Worm (Caenorhabditis elegans): ENCODE data around the gene efhc-1.

ce11 chrX:10396509-10397292 is 38.5 kb downstream of the efhc-1 start, which contains the start of gene pkn-1:
- TF ChIP-seq nhr-25 (tag; optimal IDR thresholded peaks at IDR 0.05) (no peak), elt-3 (tag; optimal IDR thresholded peaks at IDR 0.05) (no peak), nhr-21 (tag; optimal IDR thresholded peaks at IDR 0.05) (no peak), ama-1 (optimal IDR thresholded peaks at IDR 0.05) (no peak), blmp-1 (tag; optimal IDR thresholded peaks at IDR 0.05; ENCODE audit: insufficient read depth) (no peak), unc-62 (GFP tag; optimal IDR thresholded peaks at IDR 0.05) (no peak), fos-1 (tag; optimal IDR thresholded peaks at IDR 0.05) (no peak), nhr-237 (tag; optimal IDR thresholded peaks at IDR 0.05) (no peak), ceh-82 (tag; optimal IDR thresholded peaks at IDR 0.05) (no peak)

Data from whole organism, L2 larva.